Fruit fly (Drosophila melanogaster): ENCODE results near the gene REG.
"Not testable (repeated sequence)": the region's sequence is repeated elsewhere in the genome, so short reads cannot be mapped to it uniquely, and the experiment has no call there.

REG gene

DNA sequence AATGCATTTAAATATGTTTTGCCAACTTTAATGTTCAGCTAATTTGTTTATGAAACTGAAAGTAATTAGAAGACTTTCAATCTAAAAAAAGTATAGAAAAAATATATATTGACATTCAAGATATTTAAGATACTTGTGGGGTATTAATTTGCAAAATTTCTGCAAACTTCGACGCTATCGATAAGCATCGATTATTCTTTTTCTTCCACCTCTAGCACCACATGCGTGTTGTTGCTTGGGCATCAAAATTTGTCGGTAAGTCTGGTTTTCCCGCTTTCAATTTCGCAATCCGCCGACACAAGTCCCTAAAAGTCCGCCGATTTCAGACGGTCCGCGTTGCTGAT lies at the start of gene REG:
REG (plus strand) TSS at position 188 of the 344 bp plus-strand sequence.
- TF ChIP-seq Dll (optimal IDR thresholded peaks at IDR 0.05) (no peak), usp (GFP tag; optimal IDR thresholded peaks at IDR 0.05) (no peak), psq (optimal IDR thresholded peaks at IDR 0.05) (no peak), pan (optimal IDR thresholded peaks at IDR 0.05) (no peak), CG8478 (optimal IDR thresholded peaks at IDR 0.05) (no peak), EcR (GFP tag; optimal IDR thresholded peaks at IDR 0.05) (no peak)

DNA sequence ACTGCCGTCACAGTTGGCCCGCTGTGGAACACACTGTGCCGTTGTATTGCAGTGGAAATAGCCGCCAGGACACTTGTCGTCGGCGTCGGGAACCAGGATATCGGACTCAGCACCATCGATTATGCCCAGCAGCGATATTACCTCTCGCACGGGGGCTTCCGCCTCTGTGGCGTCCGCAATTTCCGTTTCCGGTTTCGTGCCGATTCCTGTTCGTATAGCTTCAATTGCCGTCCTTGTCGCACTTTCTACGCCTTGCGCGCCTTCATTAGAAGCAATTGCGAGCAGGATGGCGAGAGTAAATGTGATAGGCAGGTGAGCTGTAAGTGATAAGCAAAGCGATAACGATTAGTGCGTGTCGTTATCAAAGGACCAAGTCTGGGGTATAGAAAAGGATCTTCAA lies 39.3 kb upstream of the REG start:
- no peak for TF ChIP-seq psq (optimal IDR thresholded peaks at IDR 0.05)
- no peak for TF ChIP-seq CG8478 (optimal IDR thresholded peaks at IDR 0.05)
- TF ChIP-seq Dll (optimal IDR thresholded peaks at IDR 0.05): no peak
- no peak for TF ChIP-seq pan (optimal IDR thresholded peaks at IDR 0.05)
- no peak for TF ChIP-seq usp (GFP tag; optimal IDR thresholded peaks at IDR 0.05)
- TF ChIP-seq EcR (GFP tag; optimal IDR thresholded peaks at IDR 0.05): no peak

DNA sequence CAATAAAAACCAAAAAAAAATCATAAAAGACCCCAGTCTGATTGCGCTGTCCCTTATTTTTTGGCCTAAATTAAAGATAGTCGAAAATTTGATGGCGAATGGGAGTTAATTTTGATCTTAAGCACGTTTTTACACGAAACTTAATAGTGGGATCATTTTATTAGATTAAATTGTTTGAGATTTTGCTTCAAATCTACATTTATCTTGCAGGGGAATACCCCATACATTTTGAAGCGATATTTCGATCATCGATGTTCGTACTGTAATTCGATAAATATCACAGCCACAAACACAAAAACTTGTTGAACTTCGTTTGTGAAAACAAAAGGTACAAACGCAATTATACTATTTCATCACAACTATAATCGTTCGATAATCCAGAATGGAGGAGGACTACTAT lies 34.4 kb upstream of the REG start, which contains the start of gene CG32640:
CG32640 (plus strand) TSS at position 286 of the 400 bp plus-strand sequence.
- TF ChIP-seq Dll (optimal IDR thresholded peaks at IDR 0.05); pan (optimal IDR thresholded peaks at IDR 0.05); EcR (GFP tag; optimal IDR thresholded peaks at IDR 0.05): not testable (repeated sequence)

DNA sequence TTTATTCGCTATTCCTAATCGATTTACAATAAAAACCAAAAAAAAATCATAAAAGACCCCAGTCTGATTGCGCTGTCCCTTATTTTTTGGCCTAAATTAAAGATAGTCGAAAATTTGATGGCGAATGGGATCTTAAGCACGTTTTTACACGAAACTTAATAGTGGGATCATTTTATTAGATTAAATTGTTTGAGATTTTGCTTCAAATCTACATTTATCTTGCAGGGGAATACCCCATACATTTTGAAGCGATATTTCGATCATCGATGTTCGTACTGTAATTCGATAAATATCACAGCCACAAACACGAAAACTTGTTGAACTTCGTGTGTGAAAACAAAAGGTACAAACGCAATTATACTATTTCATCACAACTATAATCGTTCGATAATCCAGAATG lies 27.9 kb upstream of the REG start, which contains the start of gene CG32641:
CG32641 (plus strand) TSS at position 301 of the 400 bp plus-strand sequence.
- TF ChIP-seq CG8478 (optimal IDR thresholded peaks at IDR 0.05); EcR (GFP tag; optimal IDR thresholded peaks at IDR 0.05); usp (GFP tag; optimal IDR thresholded peaks at IDR 0.05): not testable (repeated sequence)

DNA sequence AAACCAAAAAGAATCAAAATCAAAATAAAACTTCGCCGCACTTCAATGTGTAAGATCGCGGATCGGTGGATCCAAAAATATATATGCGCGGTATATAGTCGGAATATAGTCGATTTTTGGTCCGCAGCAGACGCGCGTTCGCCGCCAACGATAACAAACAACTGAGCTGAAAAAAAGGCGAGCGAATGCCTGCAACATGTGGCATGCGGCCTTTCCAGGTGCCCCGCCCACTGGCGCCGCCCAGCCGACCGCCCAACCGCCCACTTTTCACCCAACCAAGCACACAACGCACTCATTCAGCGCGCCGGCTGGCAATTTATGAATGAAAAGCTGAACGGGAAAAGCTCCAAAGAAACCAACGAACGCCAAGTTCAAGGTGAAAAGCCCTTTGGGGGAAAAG lies 23.1 kb upstream of the REG start, which contains the start of gene Lgr4:
Lgr4 (minus strand) TSS at position 133 of the 400 bp plus-strand sequence.
- TF ChIP-seq CG8478 (optimal IDR thresholded peaks at IDR 0.05) (no peak), EcR (GFP tag; optimal IDR thresholded peaks at IDR 0.05) (no peak)

DNA sequence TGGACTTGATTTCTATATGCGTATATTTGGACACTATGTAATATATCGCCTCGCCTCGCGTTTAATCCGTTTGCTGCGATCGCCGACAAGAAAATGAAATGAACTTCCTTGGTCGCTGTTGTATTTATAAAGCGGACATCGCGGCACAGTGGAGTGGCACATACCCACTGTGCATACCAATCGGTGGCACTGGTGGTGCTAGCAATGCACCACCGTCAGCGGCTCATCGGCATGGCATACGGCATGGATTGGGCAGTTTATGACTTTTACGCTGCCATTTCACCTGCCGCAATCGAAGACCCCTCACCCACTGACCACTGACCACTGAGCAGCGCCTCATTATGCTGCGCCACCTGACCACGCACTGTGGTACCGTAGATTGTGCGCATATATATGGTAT lies 20.3 kb upstream of the REG start, which contains the start of gene CG12723:
CG12723 (minus strand) TSS at position 101 of the 400 bp plus-strand sequence.
- TF ChIP-seq usp (GFP tag; optimal IDR thresholded peaks at IDR 0.05) (no peak), pan (optimal IDR thresholded peaks at IDR 0.05) (no peak), psq (optimal IDR thresholded peaks at IDR 0.05) (no peak), CG8478 (optimal IDR thresholded peaks at IDR 0.05) (no peak), Dll (optimal IDR thresholded peaks at IDR 0.05) (no peak), EcR (GFP tag; optimal IDR thresholded peaks at IDR 0.05) (no peak)

DNA sequence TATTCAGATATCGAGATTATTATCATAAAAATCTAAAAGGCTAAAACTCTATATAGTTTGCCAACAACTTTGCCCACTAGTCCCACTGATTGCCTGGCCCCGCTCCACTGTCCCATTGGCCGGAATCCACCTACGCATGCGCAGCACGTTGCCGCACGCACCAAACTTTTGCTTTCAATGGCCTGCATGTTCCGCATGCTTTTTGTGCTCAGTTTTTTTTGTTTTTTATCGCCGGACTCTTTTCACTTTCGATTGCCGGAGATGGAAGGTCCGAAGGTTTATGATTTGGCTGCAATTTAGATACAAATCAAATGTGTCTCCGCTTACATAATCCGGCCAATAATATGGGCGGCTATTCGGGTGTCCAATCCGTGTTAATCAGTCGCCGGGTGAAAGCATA lies 19.9 kb upstream of the REG start:
- TF ChIP-seq usp (GFP tag; optimal IDR thresholded peaks at IDR 0.05): no peak
- no peak for TF ChIP-seq pan (optimal IDR thresholded peaks at IDR 0.05)

DNA sequence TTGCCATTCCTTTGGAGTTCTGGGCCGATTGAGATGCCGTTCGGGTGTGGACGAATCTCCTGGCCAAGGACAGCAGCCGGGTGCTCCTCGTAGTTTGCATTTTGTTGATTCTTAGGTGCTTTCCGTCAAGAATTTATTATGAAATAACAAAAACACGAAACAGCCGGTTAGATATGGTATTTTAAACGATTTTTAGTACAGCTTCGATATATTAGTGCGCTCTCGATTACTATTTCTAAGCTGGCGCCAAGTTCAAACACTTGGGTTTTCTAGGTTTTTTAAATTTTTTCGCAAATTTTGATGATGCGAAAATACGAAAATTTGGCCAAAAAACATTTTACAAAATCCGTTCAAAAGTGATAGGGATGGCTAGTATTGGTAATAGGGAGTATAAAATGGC lies 17.9 kb upstream of the REG start, which contains the start of gene Coq5:
Coq5 (minus strand) TSS at position 303 of the 400 bp plus-strand sequence.
- no peak for TF ChIP-seq pan (optimal IDR thresholded peaks at IDR 0.05)
- TF ChIP-seq CG8478 (optimal IDR thresholded peaks at IDR 0.05): no peak
- TF ChIP-seq Dll (optimal IDR thresholded peaks at IDR 0.05): no peak
- TF ChIP-seq usp (GFP tag; optimal IDR thresholded peaks at IDR 0.05): no peak
- TF ChIP-seq EcR (GFP tag; optimal IDR thresholded peaks at IDR 0.05): no peak
- no peak for TF ChIP-seq psq (optimal IDR thresholded peaks at IDR 0.05)

DNA sequence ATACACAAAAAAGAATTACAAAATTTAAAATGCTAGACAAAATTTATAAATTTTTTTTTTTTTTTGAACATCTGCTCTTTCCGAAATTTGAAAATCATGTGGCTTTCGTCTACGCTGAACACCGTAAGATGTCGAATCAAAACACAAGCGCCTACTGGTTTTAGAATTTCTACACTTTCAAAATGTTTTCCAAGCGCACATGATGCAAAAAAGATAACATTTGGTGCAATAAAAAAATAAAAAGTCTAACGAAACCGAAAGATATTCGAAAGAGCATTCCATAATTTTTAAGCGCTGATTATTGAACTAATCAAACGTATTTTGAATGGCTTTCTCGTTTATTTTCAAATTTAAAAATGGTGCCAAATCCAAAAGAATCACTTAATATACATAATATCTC lies 10.0 kb upstream of the REG start, which contains the start of gene CG44437:
CG44437 (minus strand) TSS at position 101 of the 400 bp plus-strand sequence.
- TF ChIP-seq Dll (optimal IDR thresholded peaks at IDR 0.05) (no peak), CG8478 (optimal IDR thresholded peaks at IDR 0.05) (no peak)

DNA sequence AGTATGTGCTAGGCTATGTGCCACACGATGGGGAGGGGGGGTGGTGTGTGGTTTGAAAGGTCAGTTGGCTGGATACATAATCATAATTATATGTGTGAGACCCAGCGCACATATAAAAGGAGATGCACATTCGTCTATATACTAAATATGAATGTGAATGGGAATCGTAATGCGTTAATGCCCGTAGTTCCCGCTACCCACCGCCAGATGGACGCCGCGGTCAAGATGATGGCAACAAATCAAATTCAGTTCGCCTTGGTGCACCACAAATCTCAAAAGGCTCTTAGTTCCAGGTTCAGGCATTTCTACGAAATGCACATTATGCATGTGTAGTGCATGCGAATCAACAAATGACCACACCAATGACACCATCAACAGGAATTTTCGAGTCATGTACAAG lies 7.4 kb upstream of the REG start:
- TF ChIP-seq Dll (optimal IDR thresholded peaks at IDR 0.05): no peak
- TF ChIP-seq CG8478 (optimal IDR thresholded peaks at IDR 0.05): no peak
- no peak for TF ChIP-seq pan (optimal IDR thresholded peaks at IDR 0.05)
- no peak for TF ChIP-seq psq (optimal IDR thresholded peaks at IDR 0.05)
- no peak for TF ChIP-seq usp (GFP tag; optimal IDR thresholded peaks at IDR 0.05)
- no peak for TF ChIP-seq EcR (GFP tag; optimal IDR thresholded peaks at IDR 0.05)

DNA sequence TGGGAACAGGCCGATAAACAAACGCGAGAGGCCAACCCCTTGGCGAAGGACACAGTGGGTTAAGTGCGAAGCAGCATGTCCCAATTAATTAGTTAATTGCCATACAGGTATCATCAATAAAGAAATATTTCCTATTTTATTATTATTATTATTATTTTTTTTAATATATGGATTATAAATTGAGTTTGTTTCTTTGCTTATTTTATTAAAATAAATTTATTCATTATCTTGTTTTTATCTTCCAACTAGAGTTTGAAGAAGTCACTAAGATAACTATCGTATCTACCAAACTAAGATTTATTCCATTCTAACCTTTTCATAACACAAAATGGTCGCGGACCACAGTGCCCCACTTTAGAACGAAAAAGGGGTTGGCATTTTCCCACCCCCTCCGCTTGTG lies 4.0 kb upstream of the REG start:
- TF ChIP-seq psq (optimal IDR thresholded peaks at IDR 0.05) (no peak), usp (GFP tag; optimal IDR thresholded peaks at IDR 0.05) (no peak), CG8478 (optimal IDR thresholded peaks at IDR 0.05) (no peak), Dll (optimal IDR thresholded peaks at IDR 0.05) (no peak), pan (optimal IDR thresholded peaks at IDR 0.05) (no peak), EcR (GFP tag; optimal IDR thresholded peaks at IDR 0.05) (no peak)

DNA sequence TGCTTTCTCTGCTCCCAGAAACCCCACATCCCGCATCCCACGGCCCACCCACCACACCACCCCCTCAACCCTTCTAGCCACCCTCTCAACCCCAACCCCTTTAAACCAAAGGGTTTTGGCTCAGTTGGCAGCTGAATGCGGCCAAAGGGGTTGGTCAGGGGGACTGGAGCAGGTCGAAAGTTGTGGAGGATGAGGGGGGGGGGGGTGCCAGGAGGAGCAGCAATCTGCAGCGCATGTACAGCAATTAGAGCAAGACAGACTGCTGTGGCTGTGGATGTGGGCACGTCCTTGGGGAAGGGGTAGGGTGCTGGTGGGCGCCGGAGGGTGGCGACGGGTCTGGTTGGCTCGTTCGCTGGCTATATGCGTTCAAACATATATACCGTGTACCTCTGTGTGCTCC lies 3.6 kb upstream of the REG start:
- TF ChIP-seq CG8478 (optimal IDR thresholded peaks at IDR 0.05): no peak
- TF ChIP-seq Dll (optimal IDR thresholded peaks at IDR 0.05): no peak
- TF ChIP-seq usp (GFP tag; optimal IDR thresholded peaks at IDR 0.05): no peak
- no peak for TF ChIP-seq EcR (GFP tag; optimal IDR thresholded peaks at IDR 0.05)
- TF ChIP-seq psq (optimal IDR thresholded peaks at IDR 0.05): no peak
- TF ChIP-seq pan (optimal IDR thresholded peaks at IDR 0.05): no peak

DNA sequence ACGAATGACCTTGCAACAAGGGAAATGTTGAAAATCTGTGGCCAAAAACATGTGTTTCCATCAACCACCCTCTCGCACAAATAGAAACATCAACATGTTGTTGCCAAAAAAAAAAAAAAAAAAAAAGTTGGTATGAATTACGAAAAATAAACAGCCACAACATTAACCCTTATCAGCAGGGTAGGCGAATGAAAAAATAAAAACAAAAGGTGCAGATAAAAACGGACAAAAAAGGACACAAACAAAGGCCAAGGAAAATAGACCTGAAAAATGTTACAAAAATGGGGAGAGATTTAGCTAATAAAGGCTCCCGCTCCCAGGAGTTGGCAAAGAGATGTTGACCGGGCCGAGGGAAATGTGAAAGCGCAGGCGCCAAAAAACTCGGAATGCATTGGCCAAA lies 2.7 kb upstream of the REG start:
- TF ChIP-seq EcR (GFP tag; optimal IDR thresholded peaks at IDR 0.05) (no peak), psq (optimal IDR thresholded peaks at IDR 0.05) (no peak)

DNA sequence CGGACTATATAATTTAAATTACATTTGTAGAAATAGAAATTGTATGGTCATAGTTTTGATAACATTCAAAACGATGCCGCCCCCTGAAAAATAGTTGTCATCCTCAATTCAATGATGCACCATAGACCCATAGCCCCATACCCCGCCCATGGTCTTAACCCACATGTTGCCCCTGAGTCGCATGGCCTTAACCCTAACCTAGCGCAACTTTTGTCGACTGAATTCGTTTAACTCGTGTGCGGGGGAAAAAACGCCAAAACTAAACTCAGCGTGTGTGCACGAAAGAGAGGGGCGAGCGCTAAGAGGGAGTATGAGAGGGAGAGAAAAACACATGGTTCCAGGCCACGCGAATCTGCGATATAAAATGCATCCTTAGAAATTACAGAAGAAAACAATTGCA lies 1.7 kb upstream of the REG start:
- no peak for TF ChIP-seq usp (GFP tag; optimal IDR thresholded peaks at IDR 0.05)
- no peak for TF ChIP-seq EcR (GFP tag; optimal IDR thresholded peaks at IDR 0.05)
- TF ChIP-seq CG8478 (optimal IDR thresholded peaks at IDR 0.05): no peak
- no peak for TF ChIP-seq Dll (optimal IDR thresholded peaks at IDR 0.05)
- no peak for TF ChIP-seq pan (optimal IDR thresholded peaks at IDR 0.05)
- no peak for TF ChIP-seq psq (optimal IDR thresholded peaks at IDR 0.05)

Data from whole organism.